Worm (Caenorhabditis elegans): ENCODE measurements around the gene C54E10.6.

DNA sequence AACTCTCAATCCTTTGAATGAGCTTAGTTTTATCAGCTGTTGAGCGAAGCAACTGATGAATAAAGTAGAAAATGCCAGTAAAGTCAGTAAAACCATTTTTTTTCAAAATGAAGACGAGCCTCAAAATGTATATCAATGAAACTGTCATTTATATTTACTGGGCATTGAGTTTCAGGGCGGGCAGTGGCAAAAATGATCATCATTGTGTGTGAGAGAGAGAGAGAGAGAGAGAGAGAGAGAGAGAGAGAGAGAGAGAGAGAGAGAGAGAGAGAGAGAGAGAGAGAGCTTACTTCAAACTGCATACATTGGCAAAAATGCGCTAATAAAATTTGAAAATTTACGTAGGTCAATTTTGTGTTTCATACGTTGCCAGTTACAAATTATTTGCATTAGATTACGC is 48.4 kb downstream of the C54E10.6 start, which contains the start of gene F11D11.3:
- TF ChIP-seq hrde-1 (tag; optimal IDR thresholded peaks at IDR 0.05; ENCODE audit: borderline replicate concordance) = no peak
- no peak for TF ChIP-seq F55B11.4 (tag; optimal IDR thresholded peaks at IDR 0.05; ENCODE audit: borderline replicate concordance, insufficient read depth)
- TF ChIP-seq nhr-90 (tag; optimal IDR thresholded peaks at IDR 0.05) = no peak
- no peak for TF ChIP-seq mes-4 (tag; optimal IDR thresholded peaks at IDR 0.05)
- TF ChIP-seq unc-62 (GFP tag; optimal IDR thresholded peaks at IDR 0.05) = no peak
- no peak for TF ChIP-seq bed-1 (GFP tag; IDR thresholded peaks at IDR 0.05)
- TF ChIP-seq attf-5 (GFP tag; optimal IDR thresholded peaks at IDR 0.05) = no peak
- TF ChIP-seq F57A8.1 (GFP tag; optimal IDR thresholded peaks at IDR 0.05) = no peak
- TF ChIP-seq B0035.1 (tag; optimal IDR thresholded peaks at IDR 0.05) = no peak
- TF ChIP-seq nfyb-1 (GFP tag; IDR thresholded peaks at IDR 0.05) = no peak
- no peak for TF ChIP-seq die-1 (tag; optimal IDR thresholded peaks at IDR 0.05)
- no peak for TF ChIP-seq ama-1 (optimal IDR thresholded peaks at IDR 0.05)
- TF ChIP-seq ama-1 (GFP tag; optimal IDR thresholded peaks at IDR 0.05) = no peak

Measured in whole organism, young adult.